Fruit fly (Drosophila melanogaster): Measurements from ENCODE around the gene CG18641.

CG18641 gene

dm6 chr2L:2373818-2374746, 41.0 kb downstream of the CG18641 start, which contains the start of the genes CG3609 and CG15390:
CG3609 (minus strand) TSS chr2L:2374627.
CG15390 (plus strand) TSS chr2L:2374713.
- peak; percentile 45 for TF ChIP-seq CG7928 (GFP tag; optimal IDR thresholded peaks at IDR 0.05)
- TF ChIP-seq CG17328 (GFP tag; IDR thresholded peaks at IDR 0.05): peak; percentile 82
- peak; percentile 57 for TF ChIP-seq trh (GFP tag; optimal IDR thresholded peaks at IDR 0.05)
- no peak for TF ChIP-seq CG6765 (GFP tag; optimal IDR thresholded peaks at IDR 0.05)
- TF ChIP-seq CG1832 (GFP tag; optimal IDR thresholded peaks at IDR 0.05): no peak
- TF ChIP-seq tll (GFP tag; optimal IDR thresholded peaks at IDR 0.05): no peak
- TF ChIP-seq CG13424 (tag; optimal IDR thresholded peaks at IDR 0.05): peak; percentile 72
- peak; percentile 77 for TF ChIP-seq PHDP (tag; optimal IDR thresholded peaks at IDR 0.05)
- peak; percentile 83 for TF ChIP-seq fu2 (GFP tag; optimal IDR thresholded peaks at IDR 0.05)
- TF ChIP-seq CG10543 (GFP tag; optimal IDR thresholded peaks at IDR 0.05): peak; percentile 90
- TF ChIP-seq dmrt99B (tag; optimal IDR thresholded peaks at IDR 0.05): peak; percentile 63
- no peak for TF ChIP-seq sc (optimal IDR thresholded peaks at IDR 0.05)
- no peak for TF ChIP-seq sc (GFP tag; optimal IDR thresholded peaks at IDR 0.05)
- peak; percentile 86 for TF ChIP-seq ash1 (GFP tag; optimal IDR thresholded peaks at IDR 0.05)
- peak; percentile 83 for TF ChIP-seq Mad (GFP tag; optimal IDR thresholded peaks at IDR 0.05)
- TF ChIP-seq CG8478 (optimal IDR thresholded peaks at IDR 0.05): no peak
- TF ChIP-seq lbe (GFP tag; optimal IDR thresholded peaks at IDR 0.05): peak; percentile 84
- peak; percentile 80 for TF ChIP-seq CG15514 (GFP tag; optimal IDR thresholded peaks at IDR 0.05)
- no peak; the same call in 2 of the 3 replicates for TF ChIP-seq knrl (GFP tag; IDR thresholded peaks at IDR 0.05; ENCODE audit: partially characterized antibody)
- TF ChIP-seq ttk (GFP tag; IDR thresholded peaks at IDR 0.05): peak; percentile 57; the same call in 1 of the 2 replicates
- TF ChIP-seq CG16863 (GFP tag; optimal IDR thresholded peaks at IDR 0.05): peak; percentile 84
- peak; percentile 82 for TF ChIP-seq ranshi (GFP tag; IDR thresholded peaks at IDR 0.05)
- peak; percentile 64 for TF ChIP-seq tgo (GFP tag; IDR thresholded peaks at IDR 0.05)
- TF ChIP-seq corto (GFP tag; optimal IDR thresholded peaks at IDR 0.05): peak; percentile 51
- TF ChIP-seq pum (GFP tag; optimal IDR thresholded peaks at IDR 0.05): peak; percentile 73
- TF ChIP-seq CG14710 (tag; optimal IDR thresholded peaks at IDR 0.05): peak; percentile 52
- TF ChIP-seq CG10209 (GFP tag; optimal IDR thresholded peaks at IDR 0.05): peak; percentile 57
- peak; percentile 9; the same call in 1 of the 2 replicates for TF ChIP-seq wor (GFP tag; IDR thresholded peaks at IDR 0.05)
- TF ChIP-seq CoRest (tag; optimal IDR thresholded peaks at IDR 0.05): peak; percentile 62
- peak; percentile 1 for TF ChIP-seq CG10654 (GFP tag; optimal IDR thresholded peaks at IDR 0.05)
- TF ChIP-seq eyg (GFP tag; optimal IDR thresholded peaks at IDR 0.05): peak; percentile 76
- peak; percentile 65; the same call in 1 of the 3 replicates for TF ChIP-seq CG11093 (GFP tag; IDR thresholded peaks at IDR 0.05)
- no peak for TF ChIP-seq CG7271 (tag; optimal IDR thresholded peaks at IDR 0.05)
- TF ChIP-seq Atf3 (GFP tag; optimal IDR thresholded peaks at IDR 0.05): peak; percentile 81
- TF ChIP-seq wek (GFP tag; optimal IDR thresholded peaks at IDR 0.05): peak; percentile 69
- peak; percentile 30 for TF ChIP-seq gfzf (GFP tag; optimal IDR thresholded peaks at IDR 0.05)
- TF ChIP-seq fd3F (GFP tag; optimal IDR thresholded peaks at IDR 0.05): peak; percentile 55
- peak; percentile 87 for TF ChIP-seq Dbx (GFP tag; IDR thresholded peaks at IDR 0.05)
- peak; percentile 82 for TF ChIP-seq tin (GFP tag; optimal IDR thresholded peaks at IDR 0.05)
- TF ChIP-seq CG4820 (GFP tag; optimal IDR thresholded peaks at IDR 0.05): peak; percentile 76
- TF ChIP-seq ftz-f1 (GFP tag; optimal IDR thresholded peaks at IDR 0.05): peak; percentile 48
- TF ChIP-seq Ets65A (GFP tag): peak; percentile 97
- TF ChIP-seq Gsc (GFP tag; IDR thresholded peaks at IDR 0.05): no peak
- TF ChIP-seq hkb (optimal IDR thresholded peaks at IDR 0.05): no peak
- TF ChIP-seq hkb (GFP tag; IDR thresholded peaks at IDR 0.05): peak; percentile 68
- TF ChIP-seq zen (tag; optimal IDR thresholded peaks at IDR 0.05): peak; percentile 75
- peak; percentile 14 for TF ChIP-seq CG6854 (GFP tag; optimal IDR thresholded peaks at IDR 0.05)
- TF ChIP-seq Xrp1 (GFP tag; IDR thresholded peaks at IDR 0.05): peak; percentile 82
- TF ChIP-seq z (GFP tag; IDR thresholded peaks at IDR 0.05): 0 out of 3 replicates have a peak, but pooled peaks have one; percentile 11

Data from whole organism, embryonic.